Worm (Caenorhabditis elegans) whole organism, late embryonic: ENCODE results near the gene irld-29.

Source experiments
- C08G9.2 ChIP-seq: sonication (generic microtip); optimal IDR thresholded peaks from 2 replicates; lab custom pipeline; 2016; ENCODE audit warnings: mild to moderate bottlenecking, missing genetic modification characterization, moderate library complexity, missing compliant biosample characterization
- ceh-45 ChIP-seq: fragments of 200-800 bp; sonication (Bioruptor generic); IDR thresholded peaks from 2 replicates; pipeline ENCODE4 v1.3.6; 2022; ENCODE audit warnings: missing genetic modification reagents, missing genetic modification characterization, missing compliant biosample characterization
- nfya-1 ChIP-seq: sonication (generic microtip); optimal IDR thresholded peaks from 2 replicates; lab custom pipeline; 2017; ENCODE audit warnings: missing genetic modification characterization, mild to moderate bottlenecking, missing compliant biosample characterization, antibody characterized with exemption, moderate library complexity
- nhr-11 ChIP-seq: fragments of 150-350 bp; optimal IDR thresholded peaks from 2 replicates; lab custom pipeline; 2014; ENCODE audit warnings: missing biosample characterization, missing genetic modification characterization
- rnt-1 ChIP-seq: sonication (generic microtip); optimal IDR thresholded peaks from 2 replicates; lab custom pipeline; 2016; ENCODE audit warnings: missing genetic modification characterization, missing compliant biosample characterization
- tbx-2 ChIP-seq: sonication (generic microtip); optimal IDR thresholded peaks from 2 replicates; lab custom pipeline; 2016; ENCODE audit warnings: missing genetic modification characterization, missing compliant biosample characterization

DNA sequence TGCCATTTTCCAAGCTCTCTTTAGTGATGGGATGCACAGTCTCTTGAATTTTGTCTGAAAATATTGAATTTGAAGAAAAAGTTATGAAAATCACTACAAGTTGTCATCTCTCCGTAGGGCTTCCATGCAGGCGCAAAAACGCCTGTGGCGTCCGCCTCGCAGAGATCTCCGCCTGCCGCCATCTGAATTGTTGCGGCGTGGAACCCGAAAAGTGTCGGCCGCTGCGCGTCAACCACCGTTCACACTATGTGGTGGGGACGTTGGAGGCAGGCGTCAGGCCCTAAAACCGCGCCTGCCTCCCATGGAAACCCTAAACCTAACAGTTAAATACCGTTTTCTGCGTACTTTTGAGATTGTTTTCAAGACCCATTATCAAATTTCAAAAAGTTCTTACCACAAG is 3.6 kb upstream of the irld-29 start:
- TF ChIP-seq ceh-45 (GFP tag; lab: Robert Waterston, UW) (no peak), nfya-1 (tag; lab: Kevin White, UChicago) (no peak), C08G9.2 (no peak), tbx-2 (tag; lab: Kevin White, UChicago) (no peak), rnt-1 (tag; lab: Kevin White, UChicago) (no peak), nhr-11 (no peak)
